Fruit fly (Drosophila melanogaster): ENCODE data around the gene CG12084.

CG12084 gene

dm6 chr3L:1463547-1463946 is 32.9 kb downstream of the CG12084 start, which contains the start of gene rho (continued):
- no peak for TF ChIP-seq CG8119 (GFP tag; IDR thresholded peaks at IDR 0.05)
- no peak for TF ChIP-seq CG8632 (GFP tag; optimal IDR thresholded peaks at IDR 0.05)
- no peak for TF ChIP-seq achi (GFP tag; optimal IDR thresholded peaks at IDR 0.05)
- TF ChIP-seq salr (GFP tag; optimal IDR thresholded peaks at IDR 0.05), result no peak
- no peak for TF ChIP-seq dac (GFP tag; optimal IDR thresholded peaks at IDR 0.05)
- TF ChIP-seq lz (GFP tag; optimal IDR thresholded peaks at IDR 0.05), result peak; percentile 7
- TF ChIP-seq CG9139 (GFP tag; optimal IDR thresholded peaks at IDR 0.05), result peak; percentile 57
- peak; percentile 69 for TF ChIP-seq CG6854 (GFP tag; optimal IDR thresholded peaks at IDR 0.05)
- TF ChIP-seq CG4318 (GFP tag; optimal IDR thresholded peaks at IDR 0.05), result no peak
- TF ChIP-seq pdm3 (GFP tag; optimal IDR thresholded peaks at IDR 0.05), result peak; percentile 15
- TF ChIP-seq Sox14 (GFP tag; optimal IDR thresholded peaks at IDR 0.05), result peak; percentile 29
- no peak for TF ChIP-seq Hr38 (GFP tag; optimal IDR thresholded peaks at IDR 0.05)
- no peak for TF ChIP-seq Sox102F (GFP tag; optimal IDR thresholded peaks at IDR 0.05)
- TF ChIP-seq Met (GFP tag; optimal IDR thresholded peaks at IDR 0.05), result no peak

dm6 chr3L:1461831-1462230 is 34.6 kb downstream of the CG12084 start:
- TF ChIP-seq CG10669 (GFP tag; optimal IDR thresholded peaks at IDR 0.05) (no peak), svp (GFP tag) (no peak), CG11294 (GFP tag; IDR thresholded peaks at IDR 0.05) (no peak)

- TF ChIP-seq CG10669 (GFP tag; optimal IDR thresholded peaks at IDR 0.05) (no peak), CG3919 (GFP tag; optimal IDR thresholded peaks at IDR 0.05) (peak; percentile 32), topi (GFP tag; optimal IDR thresholded peaks at IDR 0.05) (peak; percentile 64), CG6854 (GFP tag; optimal IDR thresholded peaks at IDR 0.05) (no peak), svp (GFP tag) (peak; percentile 87), CG11902 (GFP tag; optimal IDR thresholded peaks at IDR 0.05) (peak; percentile 62), CG3032 (tag; optimal IDR thresholded peaks at IDR 0.05) (no peak), CG6792 (GFP tag; optimal IDR thresholded peaks at IDR 0.05) (peak; percentile 56), Ets21C (GFP tag; optimal IDR thresholded peaks at IDR 0.05) (peak; percentile 43), Eip93F (GFP tag; optimal IDR thresholded peaks at IDR 0.05) (no peak), CG31627 (GFP tag; optimal IDR thresholded peaks at IDR 0.05) (peak; percentile 71), CG10631 (GFP tag; optimal IDR thresholded peaks at IDR 0.05) (no peak), CG7368 (GFP tag; optimal IDR thresholded peaks at IDR 0.05) (no peak), Met (GFP tag; optimal IDR thresholded peaks at IDR 0.05) (peak; percentile 74), pdm3 (GFP tag; optimal IDR thresholded peaks at IDR 0.05) (peak; percentile 32), CG8319 (GFP tag; optimal IDR thresholded peaks at IDR 0.05) (peak; percentile 48), OdsH (GFP tag; optimal IDR thresholded peaks at IDR 0.05) (peak; percentile 15), CG8632 (GFP tag; optimal IDR thresholded peaks at IDR 0.05) (peak; percentile 24), Sox102F (GFP tag; optimal IDR thresholded peaks at IDR 0.05) (peak; percentile 65), Ets96B (tag; optimal IDR thresholded peaks at IDR 0.05) (no peak), CG6163 (GFP tag; IDR thresholded peaks at IDR 0.05) (peak; percentile 56), Eip78C (GFP tag) (peak; percentile 75), CG4318 (GFP tag; optimal IDR thresholded peaks at IDR 0.05) (no peak), cyc (GFP tag; optimal IDR thresholded peaks at IDR 0.05) (peak; percentile 75), Sox15 (GFP tag; optimal IDR thresholded peaks at IDR 0.05) (peak; percentile 44), Eip75B (GFP tag; optimal IDR thresholded peaks at IDR 0.05) (peak; percentile 49), Sox14 (GFP tag; optimal IDR thresholded peaks at IDR 0.05) (peak; percentile 22), dsx (GFP tag; optimal IDR thresholded peaks at IDR 0.05; ENCODE audit: poor library complexity, severe bottlenecking) (no peak), spab (GFP tag; optimal IDR thresholded peaks at IDR 0.05) (no peak), fd85E (GFP tag; optimal IDR thresholded peaks at IDR 0.05) (peak; percentile 44), Hr39 (GFP tag; optimal IDR thresholded peaks at IDR 0.05) (peak; percentile 63), lz (GFP tag; optimal IDR thresholded peaks at IDR 0.05) (peak; percentile 57), Smox (GFP tag; optimal IDR thresholded peaks at IDR 0.05) (peak; percentile 65), vri (GFP tag; optimal IDR thresholded peaks at IDR 0.05) (peak; percentile 34), CG16779 (tag; optimal IDR thresholded peaks at IDR 0.05) (no peak), CG15336 (GFP tag; IDR thresholded peaks at IDR 0.05) (no peak), CG34406 (GFP tag; optimal IDR thresholded peaks at IDR 0.05) (peak; percentile 45), esn (GFP tag; optimal IDR thresholded peaks at IDR 0.05) (peak; percentile 66), achi (GFP tag; optimal IDR thresholded peaks at IDR 0.05) (peak; percentile 21), acj6 (GFP tag; optimal IDR thresholded peaks at IDR 0.05) (peak; percentile 36)
Observed at dm6 chr3L:1457998-1458728, 38.3 kb downstream of the CG12084 start.

All from whole organism, prepupa.